Worm (Caenorhabditis elegans) whole organism, mixed stage, embryonic: ENCODE results near the gene F46B3.16.
A peak's percentile ranks its signal among the peaks of the same experiment; 100 is the strongest.

ENCODE experiments used
- M03D4.4 ChIP-seq: sonication (generic microtip); optimal IDR thresholded peaks from 2 replicates; lab custom pipeline; 2017; ENCODE audit warnings: mild to moderate bottlenecking, missing genetic modification characterization, missing compliant biosample characterization
- bed-3 ChIP-seq: fragments of 200-800 bp; sonication (Bioruptor generic); optimal IDR thresholded peaks from 3 replicates; lab custom pipeline; 2018; ENCODE audit warnings: mild to moderate bottlenecking, missing genetic modification characterization, moderate library complexity, missing compliant biosample characterization
- blmp-1 ChIP-seq: fragments of 150-350 bp; optimal IDR thresholded peaks from 2 replicates; lab custom pipeline; 2014; ENCODE audit warnings: missing biosample characterization, missing genetic modification characterization
- ceh-39 ChIP-seq: fragments of 150-350 bp; optimal IDR thresholded peaks from 2 replicates; lab custom pipeline; 2014; ENCODE audit warnings: missing biosample characterization, missing genetic modification characterization
- ceh-43 ChIP-seq: fragments of 200-800 bp; sonication (Bioruptor generic); optimal IDR thresholded peaks from 2 replicates; lab custom pipeline; 2018; ENCODE audit warnings: mild to moderate bottlenecking, missing genetic modification characterization, moderate library complexity, missing compliant biosample characterization
- ceh-83 ChIP-seq: fragments of 200-800 bp; sonication (Bioruptor generic); optimal IDR thresholded peaks from 2 replicates; lab custom pipeline; 2018; ENCODE audit warnings: mild to moderate bottlenecking, missing genetic modification characterization, missing compliant biosample characterization
- ces-1 ChIP-seq: fragments of 150-350 bp; optimal IDR thresholded peaks from 2 replicates; lab custom pipeline; 2014; ENCODE audit warnings: missing biosample characterization, missing genetic modification reagents, missing genetic modification characterization
- cnd-1 ChIP-seq: fragments of 200-800 bp; sonication (Bioruptor generic); optimal IDR thresholded peaks from 2 replicates; lab custom pipeline; 2018; ENCODE audit warnings: mild to moderate bottlenecking, missing genetic modification characterization, missing compliant biosample characterization
- drap-1 ChIP-seq: fragments of 200-800 bp; sonication (Bioruptor generic); optimal IDR thresholded peaks from 3 replicates; lab custom pipeline; 2018; ENCODE audit warnings: mild to moderate bottlenecking, missing genetic modification characterization, missing compliant biosample characterization
- elt-1 ChIP-seq: sonication (generic microtip); optimal IDR thresholded peaks from 2 replicates; lab custom pipeline; 2017; ENCODE audit warnings: missing genetic modification characterization, mild to moderate bottlenecking, missing compliant biosample characterization, antibody characterized with exemption, moderate library complexity, borderline replicate concordance; ENCODE audit not compliant: insufficient read depth
- elt-3 ChIP-seq: fragments of 150-350 bp; optimal IDR thresholded peaks from 2 replicates; lab custom pipeline; 2014; ENCODE audit warnings: missing biosample characterization, missing genetic modification characterization
- ham-2 ChIP-seq: fragments of 200-800 bp; sonication (Bioruptor generic); optimal IDR thresholded peaks from 2 replicates; lab custom pipeline; 2018; ENCODE audit warnings: mild to moderate bottlenecking, missing genetic modification characterization, missing compliant biosample characterization
- hlh-1 ChIP-seq: fragments of 150-350 bp; optimal IDR thresholded peaks from 2 replicates; lab custom pipeline; 2014; ENCODE audit warnings: missing biosample characterization, missing genetic modification reagents, missing genetic modification characterization
- lin-13 ChIP-seq: fragments of 150-350 bp; optimal IDR thresholded peaks from 2 replicates; lab custom pipeline; 2014; ENCODE audit warnings: missing biosample characterization, missing genetic modification characterization
- lin-32 ChIP-seq: fragments of 200-800 bp; sonication (Bioruptor generic); optimal IDR thresholded peaks from 2 replicates; lab custom pipeline; 2018; ENCODE audit warnings: mild to moderate bottlenecking, missing genetic modification characterization, missing compliant biosample characterization
- lsy-2 ChIP-seq: fragments of 150-350 bp; optimal IDR thresholded peaks from 2 replicates; lab custom pipeline; 2014; ENCODE audit warnings: missing biosample characterization, missing genetic modification characterization
- mab-5 ChIP-seq: fragments of 150-350 bp; optimal IDR thresholded peaks from 2 replicates; lab custom pipeline; 2014; ENCODE audit warnings: missing biosample characterization, missing genetic modification characterization
- mep-1 ChIP-seq: fragments of 150-350 bp; optimal IDR thresholded peaks from 2 replicates; lab custom pipeline; 2017; ENCODE audit warnings: missing biosample characterization, missing genetic modification reagents, missing genetic modification characterization, inconsistent platforms
- mls-2 ChIP-seq: sonication (generic microtip); optimal IDR thresholded peaks from 2 replicates; lab custom pipeline; 2016; ENCODE audit warnings: mild to moderate bottlenecking, missing genetic modification characterization, moderate library complexity, missing compliant biosample characterization
- nhr-12 ChIP-seq: fragments of 150-350 bp; optimal IDR thresholded peaks from 2 replicates; lab custom pipeline; 2014; ENCODE audit warnings: missing biosample characterization, missing genetic modification characterization
- nhr-237 ChIP-seq: fragments of 150-350 bp; optimal IDR thresholded peaks from 2 replicates; lab custom pipeline; 2014; ENCODE audit warnings: missing biosample characterization, missing genetic modification characterization
- nhr-28 ChIP-seq: fragments of 150-350 bp; optimal IDR thresholded peaks from 2 replicates; lab custom pipeline; 2014; ENCODE audit warnings: missing biosample characterization, missing genetic modification characterization
- nhr-76 ChIP-seq: sonication (generic microtip); optimal IDR thresholded peaks from 2 replicates; lab custom pipeline; 2017; ENCODE audit warnings: missing biosample characterization, missing genetic modification characterization
- pha-4 ChIP-seq: fragments of 150-350 bp; optimal IDR thresholded peaks from 2 replicates; lab custom pipeline; 2018; ENCODE audit warnings: missing biosample characterization, missing genetic modification reagents, missing genetic modification characterization
- sem-2 ChIP-seq: fragments of 200-800 bp; sonication (Bioruptor generic); optimal IDR thresholded peaks from 2 replicates; lab custom pipeline; 2018; ENCODE audit warnings: mild to moderate bottlenecking, missing genetic modification characterization, missing compliant biosample characterization
- sptf-1 ChIP-seq: sonication (generic microtip); optimal IDR thresholded peaks from 2 replicates; lab custom pipeline; 2017; ENCODE audit warnings: mild to moderate bottlenecking, missing genetic modification characterization, moderate library complexity, missing compliant biosample characterization
- tbx-8 ChIP-seq: fragments of 200-800 bp; sonication (Bioruptor generic); optimal IDR thresholded peaks from 2 replicates; lab custom pipeline; 2018; ENCODE audit warnings: mild to moderate bottlenecking, missing genetic modification characterization, moderate library complexity, missing compliant biosample characterization
- unc-120 ChIP-seq: sonication (generic microtip); optimal IDR thresholded peaks from 2 replicates; lab custom pipeline; 2017; ENCODE audit warnings: missing genetic modification characterization, missing compliant biosample characterization; ENCODE audit not compliant: poor library complexity, severe bottlenecking
- unc-39 ChIP-seq: fragments of 150-350 bp; optimal IDR thresholded peaks from 2 replicates; lab custom pipeline; 2014; ENCODE audit warnings: missing biosample characterization, missing genetic modification characterization
- unc-62 ChIP-seq: fragments of 150-350 bp; optimal IDR thresholded peaks from 2 replicates; lab custom pipeline; 2014; ENCODE audit warnings: missing biosample characterization, missing genetic modification reagents, missing genetic modification characterization
- ztf-11 ChIP-seq: fragments of 150-350 bp; optimal IDR thresholded peaks from 2 replicates; lab custom pipeline; 2014; ENCODE audit warnings: missing biosample characterization, missing genetic modification characterization

The F46B3.16 gene

DNA sequence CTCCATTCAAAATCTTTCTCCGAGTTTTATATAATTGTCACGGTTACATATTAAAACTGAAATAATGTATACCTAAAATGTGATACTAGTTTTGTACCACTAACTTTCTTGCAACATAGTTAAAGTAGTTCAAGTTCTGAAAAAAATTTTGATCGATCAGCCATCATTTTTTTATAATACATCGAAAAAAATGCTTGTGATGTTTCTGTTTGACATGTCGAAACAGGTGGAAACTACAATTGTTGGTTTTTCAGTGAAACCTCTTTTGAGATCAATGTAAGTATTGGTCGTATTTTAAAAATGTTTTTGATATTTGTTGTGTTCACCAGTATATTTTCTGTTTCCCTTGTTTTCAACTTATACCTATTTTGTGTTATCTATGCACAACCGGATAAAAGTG is 4.9 kb downstream of the F46B3.16 start, which contains the start of gene srxa-14:
Gene srxa-14, plus strand, starts transcription at position 301 of the 400 bp plus-strand sequence.
- TF ChIP-seq sem-2 (GFP tag; lab: Kevin White, UChicago) (no peak), cnd-1 (tag; lab: Kevin White, UChicago) (no peak), M03D4.4 (tag; lab: Kevin White, UChicago) (no peak), sptf-1 (tag; lab: Kevin White, UChicago) (no peak), ham-2 (GFP tag; lab: Kevin White, UChicago) (no peak), tbx-8 (no peak), mep-1 (tag; lab: Kevin White, UChicago) (no peak), nhr-28 (tag; lab: Kevin White, UChicago) (no peak), bed-3 (GFP tag; lab: Kevin White, UChicago) (no peak), elt-1 (tag; lab: Kevin White, UChicago) (no peak), ztf-11 (tag; lab: Kevin White, UChicago) (no peak), mab-5 (tag; lab: Kevin White, UChicago) (no peak), unc-120 (tag; lab: Kevin White, UChicago) (no peak), blmp-1 (tag; lab: Kevin White, UChicago) (no peak)
- TF ChIP-seq, all 35 proteins: peak for 0

ce11 chrV:20641896-20642295 is 7.5 kb downstream of the F46B3.16 start, which contains the start of gene srxa-15:
Gene srxa-15, plus strand, starts transcription at chrV:20642196.
- TF ChIP-seq pha-4 (tag; lab: Kevin White, UChicago) (no peak), lsy-2 (tag; lab: Kevin White, UChicago) (no peak)

DNA sequence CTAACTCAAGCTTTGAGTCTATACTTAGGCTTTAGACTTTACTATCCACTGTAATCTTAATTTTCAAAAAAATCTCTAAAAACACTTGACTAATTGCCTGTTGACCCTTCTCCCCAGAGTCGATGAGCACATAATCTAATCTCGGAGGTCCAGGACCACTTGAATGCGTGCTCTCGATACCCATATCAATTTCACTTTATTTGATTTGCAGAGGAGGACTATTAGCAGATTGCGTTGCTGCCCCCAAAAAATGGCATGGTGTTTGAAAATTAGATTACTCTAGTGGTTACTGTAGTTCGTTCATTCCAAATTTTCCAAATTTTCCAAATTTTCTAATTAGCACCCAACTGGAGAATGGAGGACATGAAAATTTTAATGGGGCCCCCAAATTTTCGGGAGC is 11.0 kb downstream of the F46B3.16 start:
- no peak for TF ChIP-seq unc-39 (tag; lab: Kevin White, UChicago)
- no peak for TF ChIP-seq unc-120 (tag; lab: Kevin White, UChicago)
- peak; percentile 90 for TF ChIP-seq ces-1

DNA sequence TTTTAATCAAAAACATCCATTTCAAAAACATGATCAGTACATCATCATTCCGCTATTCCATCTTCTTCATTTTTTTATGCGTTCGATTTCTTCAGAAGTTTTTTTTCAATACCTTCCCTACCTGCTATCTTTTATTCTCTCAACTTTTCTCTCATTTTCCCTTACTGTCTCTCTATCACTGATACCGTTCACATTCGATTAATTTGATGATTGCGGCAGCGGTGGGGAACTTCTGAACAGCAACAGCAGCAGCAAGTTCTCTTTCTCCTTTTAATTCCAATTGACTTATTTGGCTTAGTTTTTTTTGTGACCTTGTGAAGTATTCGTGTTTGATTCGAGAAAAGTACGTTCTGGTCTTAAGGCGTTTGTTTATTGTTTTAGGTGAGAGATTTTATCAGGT is 14.4 kb downstream of the F46B3.16 start:
- TF ChIP-seq ceh-43 (GFP tag; lab: Kevin White, UChicago) (no peak), ceh-39 (tag; lab: Kevin White, UChicago) (no peak), elt-1 (tag; lab: Kevin White, UChicago) (no peak), ces-1 (no peak), tbx-8 (no peak), unc-120 (tag; lab: Kevin White, UChicago) (no peak), mls-2 (no peak), nhr-237 (tag; lab: Kevin White, UChicago) (no peak), nhr-12 (tag; lab: Kevin White, UChicago) (no peak), cnd-1 (tag; lab: Kevin White, UChicago) (no peak)

ce11 chrV:20651923-20652322 is 17.5 kb downstream of the F46B3.16 start:
- TF ChIP-seq pha-4 (tag; lab: Kevin White, UChicago) (no peak), ces-1 (peak; percentile 54), lin-32 (GFP tag; lab: Kevin White, UChicago) (no peak), nhr-76 (tag; lab: Kevin White, UChicago) (no peak), unc-62 (no peak), hlh-1 (no peak)
- TF ChIP-seq, all 35 proteins: peak for 1

DNA sequence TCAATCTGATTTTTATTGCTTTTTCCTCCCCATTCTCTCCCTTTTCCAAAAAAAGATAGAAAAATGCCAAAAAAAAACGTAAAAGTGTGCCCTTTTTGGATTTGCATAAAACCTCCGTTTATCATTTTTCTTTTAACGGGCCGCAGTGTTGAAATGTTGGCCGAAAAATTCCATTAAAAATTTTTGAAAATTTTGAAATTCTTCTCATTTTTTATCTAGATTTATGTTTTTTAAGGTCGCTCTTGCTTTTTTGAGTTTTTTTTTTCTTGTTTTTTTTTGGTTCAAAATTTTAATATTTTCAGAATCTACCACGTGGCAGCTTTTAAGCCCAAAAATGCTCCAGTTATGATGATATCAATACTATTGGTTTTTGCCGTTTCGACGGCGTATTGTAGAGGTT is 19.9 kb downstream of the F46B3.16 start, which contains the start of gene mnr-1:
Gene mnr-1, plus strand, starts transcription at position 301 of the 400 bp plus-strand sequence.
- TF ChIP-seq unc-62 (no peak), drap-1 (no peak), ceh-83 (no peak), lin-32 (GFP tag; lab: Kevin White, UChicago) (no peak), pha-4 (tag; lab: Kevin White, UChicago) (no peak), ces-1 (no peak), lin-13 (tag; lab: Kevin White, UChicago) (no peak), nhr-28 (tag; lab: Kevin White, UChicago) (no peak), elt-3 (no peak), M03D4.4 (tag; lab: Kevin White, UChicago) (no peak), ham-2 (GFP tag; lab: Kevin White, UChicago) (no peak), hlh-1 (no peak), cnd-1 (tag; lab: Kevin White, UChicago) (no peak), nhr-76 (tag; lab: Kevin White, UChicago) (no peak), ceh-43 (GFP tag; lab: Kevin White, UChicago) (no peak), mab-5 (tag; lab: Kevin White, UChicago) (no peak), mep-1 (tag; lab: Kevin White, UChicago) (no peak)
- TF ChIP-seq, all 35 proteins: peak for 0
